Worm (Caenorhabditis elegans) whole organism, L4/young adult: Measurements from ENCODE around the gene R11D1.12.

ENCODE experiments used
- W03F9.2 ChIP-seq: fragments of 150-350 bp; optimal IDR thresholded peaks from 2 replicates; lab custom pipeline; 2014; ENCODE audit warnings: missing biosample characterization, missing genetic modification characterization
- dao-5 ChIP-seq: sonication (generic microtip); optimal IDR thresholded peaks from 2 replicates; lab custom pipeline; 2016; ENCODE audit warnings: missing genotype, missing genetic modification characterization, moderate library complexity, missing compliant biosample characterization
- him-1 ChIP-seq: sonication (generic microtip); optimal IDR thresholded peaks from 2 replicates; lab custom pipeline; 2016; ENCODE audit warnings: missing genotype, missing genetic modification reagents, missing genetic modification characterization, missing compliant biosample characterization

- TF ChIP-seq dao-5: no peak
- no peak for TF ChIP-seq W03F9.2 (tag; lab: Kevin White, UChicago)
- TF ChIP-seq him-1 (tag; lab: Kevin White, UChicago): no peak
Measured at ce11 chrV:12729220-12729619, 3.4 kb upstream of the R11D1.12 start, which contains the start of gene R11D1.10.
